Worm (Caenorhabditis elegans) whole organism, L4 larva: ENCODE measurements around the gene vit-3.

Experiments
- R02D3.7 ChIP-seq: fragments of 150-350 bp; sonication (generic microtip); optimal IDR thresholded peaks from 3 replicates; lab custom pipeline; 2014; ENCODE audit warnings: missing biosample characterization, missing genetic modification characterization
- ceh-82 ChIP-seq: sonication (generic microtip); optimal IDR thresholded peaks from 2 replicates; lab custom pipeline; 2017; ENCODE audit warnings: missing biosample characterization, missing genetic modification characterization
- ces-1 ChIP-seq: fragments of 150-350 bp; sonication (generic microtip); optimal IDR thresholded peaks from 4 replicates; lab custom pipeline; 2014; ENCODE audit warnings: missing biosample characterization, missing genetic modification reagents, missing genetic modification characterization
- cey-2 ChIP-seq: sonication (generic microtip); optimal IDR thresholded peaks from 3 replicates; lab custom pipeline; 2017; ENCODE audit warnings: missing genetic modification characterization, mild to moderate bottlenecking, missing compliant biosample characterization, antibody characterized with exemption, borderline replicate concordance; ENCODE audit not compliant: insufficient read depth
- egl-27 ChIP-seq: sonication (generic microtip); optimal IDR thresholded peaks from 3 replicates; lab custom pipeline; 2017; ENCODE audit warnings: missing biosample characterization, missing genetic modification reagents, missing genetic modification characterization
- nhr-237 ChIP-seq: sonication (generic microtip); optimal IDR thresholded peaks from 2 replicates; lab custom pipeline; 2017; ENCODE audit warnings: missing biosample characterization, missing genetic modification characterization
- php-3 ChIP-seq: fragments of 200-800 bp; sonication (Bioruptor generic); IDR thresholded peaks from 2 replicates; pipeline ENCODE4 v1.3.6; 2022; ENCODE audit warnings: missing genetic modification reagents, missing genetic modification characterization, missing compliant biosample characterization
- unc-39 ChIP-seq: sonication (generic microtip); optimal IDR thresholded peaks from 2 replicates; lab custom pipeline; 2017; ENCODE audit warnings: missing biosample characterization, missing genetic modification characterization
- vab-7 ChIP-seq: fragments of 200-800 bp; sonication (Bioruptor generic); IDR thresholded peaks from 2 replicates; pipeline ENCODE4 v1.3.6; 2022; ENCODE audit warnings: missing genetic modification reagents, missing genetic modification characterization, missing compliant biosample characterization

DNA sequence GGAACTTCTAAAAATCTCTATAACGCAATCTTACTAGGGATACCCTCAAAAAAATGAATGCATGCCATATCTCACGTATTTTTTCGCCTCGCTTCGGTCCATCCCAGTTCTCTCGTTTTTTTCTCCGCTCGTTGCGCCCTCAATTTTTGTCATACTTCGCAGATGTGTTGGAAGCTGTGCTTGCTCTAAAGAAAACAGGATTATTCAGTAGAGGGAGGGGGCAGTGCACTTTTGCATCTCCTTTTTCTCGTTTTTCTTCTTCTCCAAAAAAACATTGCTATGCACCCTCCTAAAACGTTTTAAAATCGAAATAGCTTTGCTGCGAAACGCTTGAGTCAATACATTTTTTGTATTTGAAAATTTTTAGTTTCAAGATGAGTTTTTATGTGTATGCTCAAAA lies 36.8 kb downstream of the vit-3 start:
- TF ChIP-seq unc-39 (tag; lab: Kevin White, UChicago) (no peak), ces-1 (GFP tag; lab: Kevin White, UChicago) (no peak), php-3 (GFP tag; lab: Robert Waterston, UW) (no peak), vab-7 (GFP tag; lab: Robert Waterston, UW) (no peak), nhr-237 (tag; lab: Kevin White, UChicago) (no peak), ceh-82 (tag; lab: Kevin White, UChicago) (no peak), egl-27 (tag; lab: Kevin White, UChicago) (no peak), cey-2 (tag; lab: Kevin White, UChicago) (no peak), R02D3.7 (tag; lab: Kevin White, UChicago) (no peak)
